Worm (Caenorhabditis elegans) whole organism, young adult: Measurements from ENCODE around the gene pqn-16.

Source experiments
- B0035.1 ChIP-seq: sonication (generic microtip); optimal IDR thresholded peaks from 2 replicates; lab custom pipeline; 2016; ENCODE audit warnings: missing genetic modification characterization, mild to moderate bottlenecking, missing compliant biosample characterization, missing genotype, missing genetic modification reagents
- C06A6.2 ChIP-seq: fragments of 200-800 bp; sonication (Bioruptor generic); conservative IDR thresholded peaks from 2 replicates; pipeline ENCODE4 v1.3.6; 2022; ENCODE audit warnings: missing genetic modification characterization, missing compliant biosample characterization
- C17E4.6 ChIP-seq: fragments of 200-800 bp; sonication (Bioruptor generic); IDR thresholded peaks from 2 replicates; pipeline ENCODE4 v1.3.6; 2022; ENCODE audit warnings: missing genetic modification reagents, missing genetic modification characterization, missing compliant biosample characterization
- F39B2.1 ChIP-seq: fragments of 200-800 bp; sonication (Bioruptor generic); IDR thresholded peaks from 2 replicates; pipeline ENCODE4 v1.3.6; 2022; ENCODE audit warnings: missing genetic modification reagents, missing genetic modification characterization, missing compliant biosample characterization
- F49E8.2 ChIP-seq: sonication (generic microtip); optimal IDR thresholded peaks from 3 replicates; lab custom pipeline; 2017; ENCODE audit warnings: missing genetic modification characterization, mild to moderate bottlenecking, missing compliant biosample characterization, antibody characterized with exemption, moderate library complexity; ENCODE audit not compliant: insufficient read depth
- F52B5.7 ChIP-seq: sonication (generic microtip); optimal IDR thresholded peaks from 2 replicates; lab custom pipeline; 2016; ENCODE audit warnings: mild to moderate bottlenecking, missing genetic modification characterization, missing compliant biosample characterization
- K12H6.12 ChIP-seq: fragments of 200-800 bp; sonication (Bioruptor generic); optimal IDR thresholded peaks from 2 replicates; lab custom pipeline; 2018; ENCODE audit warnings: mild to moderate bottlenecking, missing genetic modification characterization, missing compliant biosample characterization
- ama-1 ChIP-seq, 3 experiments: fragments of 150-350 bp in 1 of 3; sonication (generic microtip) in 2 of 3; optimal IDR thresholded peaks; 2 replicates each; lab custom pipeline; 2014 to 2018; ENCODE audit warnings: missing biosample characterization in 2 of 3, missing genetic modification characterization in 2 of 3, missing genetic modification reagents in 2 of 3
- bed-2 ChIP-seq: fragments of 200-800 bp; sonication (Bioruptor generic); IDR thresholded peaks from 2 replicates; pipeline ENCODE4 v1.3.6; 2022; ENCODE audit warnings: missing genetic modification reagents, missing genetic modification characterization, missing compliant biosample characterization
- cebp-1 ChIP-seq, 2 experiments: fragments of 200-800 bp in 1 of 2; sonication (Bioruptor generic) in 1 of 2; sonication (generic microtip) in 1 of 2; IDR thresholded peaks in 1 of 2; optimal IDR thresholded peaks in 1 of 2; 2 replicates each; pipeline versions ENCODE4 v1.3.6 to Lab custom; 2017 to 2022; ENCODE audit warnings: missing compliant biosample characterization in 2 of 2, missing genetic modification characterization in 2 of 2, mild to moderate bottlenecking in 1 of 2, missing genetic modification reagents in 1 of 2, moderate library complexity in 1 of 2
- ceh-58 ChIP-seq: fragments of 200-800 bp; sonication (Bioruptor generic); IDR thresholded peaks from 2 replicates; pipeline ENCODE4 v1.3.6; 2022; ENCODE audit warnings: missing genetic modification characterization, missing compliant biosample characterization
- dpff-1 ChIP-seq: sonication (generic microtip); optimal IDR thresholded peaks from 2 replicates; lab custom pipeline; 2017; ENCODE audit warnings: mild to moderate bottlenecking, missing genetic modification characterization, missing compliant biosample characterization
- egl-44 ChIP-seq: fragments of 200-800 bp; sonication (Bioruptor generic); IDR thresholded peaks from 2 replicates; pipeline ENCODE4 v1.3.6; 2022; ENCODE audit warnings: missing genetic modification reagents, missing genetic modification characterization, missing compliant biosample characterization
- egrh-3 ChIP-seq: fragments of 200-800 bp; sonication (Bioruptor generic); IDR thresholded peaks from 2 replicates; pipeline ENCODE4 v1.3.6; 2022; ENCODE audit warnings: missing genetic modification reagents, missing genetic modification characterization, missing compliant biosample characterization
- hmg-1.2 ChIP-seq: fragments of 200-800 bp; sonication (Bioruptor generic); IDR thresholded peaks from 2 replicates; pipeline ENCODE4 v1.3.6; 2022; ENCODE audit warnings: missing genetic modification reagents, missing genetic modification characterization, missing compliant biosample characterization
- hmg-20 ChIP-seq: fragments of 200-800 bp; sonication (Bioruptor generic); IDR thresholded peaks from 2 replicates; pipeline ENCODE4 v1.3.6; 2022; ENCODE audit warnings: missing genetic modification reagents, missing genetic modification characterization, missing compliant biosample characterization
- hsf-1 ChIP-seq: fragments of 200-800 bp; sonication (Bioruptor generic); IDR thresholded peaks from 2 replicates; pipeline ENCODE4 v1.3.6; 2022; ENCODE audit warnings: missing genetic modification reagents, missing genetic modification characterization, missing compliant biosample characterization
- let-607 ChIP-seq, 2 experiments: fragments of 200-800 bp in 1 of 2; sonication (Bioruptor generic) in 1 of 2; sonication (generic microtip) in 1 of 2; optimal IDR thresholded peaks; 2 replicates each; lab custom pipeline; 2016 to 2018; ENCODE audit warnings: mild to moderate bottlenecking in 2 of 2, missing compliant biosample characterization in 2 of 2, missing genetic modification characterization in 2 of 2, moderate library complexity in 2 of 2, missing genotype in 1 of 2
- lin-54 ChIP-seq: fragments of 200-800 bp; sonication (Bioruptor generic); optimal IDR thresholded peaks from 2 replicates; lab custom pipeline; 2018; ENCODE audit warnings: mild to moderate bottlenecking, missing genetic modification characterization, missing compliant biosample characterization
- lsy-27 ChIP-seq: sonication (generic microtip); optimal IDR thresholded peaks from 2 replicates; lab custom pipeline; 2017; ENCODE audit warnings: missing genetic modification characterization, mild to moderate bottlenecking, missing compliant biosample characterization, antibody characterized with exemption, missing genotype, borderline replicate concordance; ENCODE audit not compliant: insufficient read depth
- madf-6 ChIP-seq: fragments of 200-800 bp; sonication (Bioruptor generic); IDR thresholded peaks from 2 replicates; pipeline ENCODE4 v1.3.6; 2022; ENCODE audit warnings: missing genetic modification reagents, missing genetic modification characterization, missing compliant biosample characterization
- nfya-1 ChIP-seq: sonication (generic microtip); optimal IDR thresholded peaks from 2 replicates; lab custom pipeline; 2017; ENCODE audit warnings: antibody characterized with exemption, missing compliant biosample characterization, missing genetic modification characterization, borderline replicate concordance; ENCODE audit not compliant: insufficient read depth
- nfyb-1 ChIP-seq: fragments of 200-800 bp; sonication (Bioruptor generic); IDR thresholded peaks from 2 replicates; pipeline ENCODE4 v1.3.6; 2022; ENCODE audit warnings: missing genetic modification reagents, missing genetic modification characterization, missing compliant biosample characterization
- nhr-120 ChIP-seq: fragments of 200-800 bp; sonication (Bioruptor generic); IDR thresholded peaks from 2 replicates; pipeline ENCODE4 v1.3.6; 2022; ENCODE audit warnings: missing genetic modification characterization, missing compliant biosample characterization
- nhr-27 ChIP-seq: fragments of 200-800 bp; sonication (Bioruptor generic); optimal IDR thresholded peaks from 2 replicates; lab custom pipeline; 2018; ENCODE audit warnings: mild to moderate bottlenecking, missing genetic modification characterization, moderate library complexity, missing compliant biosample characterization
- pbrm-1 ChIP-seq: fragments of 200-800 bp; sonication (Bioruptor generic); IDR thresholded peaks from 2 replicates; pipeline ENCODE4 v1.3.6; 2022; ENCODE audit warnings: missing genetic modification reagents, missing genetic modification characterization, missing compliant biosample characterization
- rcor-1 ChIP-seq: fragments of 200-800 bp; sonication (Bioruptor generic); IDR thresholded peaks from 2 replicates; pipeline ENCODE4 v1.3.6; 2022; ENCODE audit warnings: missing genetic modification reagents, missing genetic modification characterization, missing compliant biosample characterization
- snpc-1.1 ChIP-seq: sonication (generic microtip); optimal IDR thresholded peaks from 2 replicates; lab custom pipeline; 2017; ENCODE audit warnings: missing genetic modification characterization, mild to moderate bottlenecking, missing compliant biosample characterization, antibody characterized with exemption, moderate library complexity, missing genotype, missing genetic modification reagents; ENCODE audit not compliant: insufficient read depth
- somi-1 ChIP-seq: fragments of 200-800 bp; sonication (Bioruptor generic); optimal IDR thresholded peaks from 2 replicates; lab custom pipeline; 2018; ENCODE audit warnings: mild to moderate bottlenecking, missing genetic modification characterization, missing compliant biosample characterization
- xnd-1 ChIP-seq: sonication (generic microtip); optimal IDR thresholded peaks from 2 replicates; lab custom pipeline; 2016; ENCODE audit warnings: missing genotype, missing genetic modification reagents, missing genetic modification characterization, missing compliant biosample characterization
- ztf-25 ChIP-seq: fragments of 200-800 bp; sonication (Bioruptor generic); IDR thresholded peaks from 2 replicates; pipeline ENCODE4 v1.3.6; 2022; ENCODE audit warnings: missing genetic modification reagents, missing genetic modification characterization, missing compliant biosample characterization

The pqn-16 gene

ce11 chrV:9127773-9128172 is 46.1 kb upstream of the pqn-16 start, which contains the start of gene F21C10.3:
Gene F21C10.3, plus strand, starts transcription at chrV:9128073.
- TF ChIP-seq egl-44 (GFP tag; lab: Robert Waterston, UW) (no peak), K12H6.12 (tag; lab: Kevin White, UChicago) (no peak), C06A6.2 (GFP tag; lab: Robert Waterston, UW) (no peak), somi-1 (GFP tag; lab: Kevin White, UChicago) (no peak), lsy-27 (tag; lab: Kevin White, UChicago) (no peak), lin-54 (GFP tag; lab: Kevin White, UChicago) (no peak), F39B2.1 (no peak), pbrm-1 (GFP tag; lab: Robert Waterston, UW) (no peak), let-607 (tag; optimal IDR thresholded peaks at IDR 0.05; lab: Kevin White, UChicago) (no peak), ama-1 (optimal IDR thresholded peaks at IDR 0.05; lab: Kevin White, UChicago) (no peak), ama-1 (GFP tag; optimal IDR thresholded peaks at IDR 0.05; lab: Kevin White, UChicago) (no peak), F52B5.7 (tag; lab: Kevin White, UChicago) (no peak), B0035.1 (no peak), F49E8.2 (tag; lab: Kevin White, UChicago) (no peak), C17E4.6 (GFP tag; lab: Robert Waterston, UW) (no peak)

ce11 chrV:9128562-9128961 is 45.3 kb upstream of the pqn-16 start:
- TF ChIP-seq hmg-1.2 (GFP tag; lab: Robert Waterston, UW) (peak; percentile 73; the same call in 1 of the 2 replicates), rcor-1 (GFP tag; lab: Robert Waterston, UW) (no peak), egrh-3 (GFP tag; lab: Robert Waterston, UW) (no peak), cebp-1 (GFP tag; IDR thresholded peaks at IDR 0.05; lab: Robert Waterston, UW) (peak; percentile 71; the same call in 1 of the 2 replicates), cebp-1 (tag; optimal IDR thresholded peaks at IDR 0.05; lab: Kevin White, UChicago) (peak; percentile 92), nfyb-1 (GFP tag; lab: Robert Waterston, UW) (0 out of 2 replicates have a peak, but pooled peaks have one; percentile 9)

- TF ChIP-seq B0035.1, result no peak
Measured at ce11 chrV:9130766-9131165, 43.1 kb upstream of the pqn-16 start, which contains the start of gene F21C10.19. Gene F21C10.19, plus strand, starts transcription at chrV:9131066.

DNA sequence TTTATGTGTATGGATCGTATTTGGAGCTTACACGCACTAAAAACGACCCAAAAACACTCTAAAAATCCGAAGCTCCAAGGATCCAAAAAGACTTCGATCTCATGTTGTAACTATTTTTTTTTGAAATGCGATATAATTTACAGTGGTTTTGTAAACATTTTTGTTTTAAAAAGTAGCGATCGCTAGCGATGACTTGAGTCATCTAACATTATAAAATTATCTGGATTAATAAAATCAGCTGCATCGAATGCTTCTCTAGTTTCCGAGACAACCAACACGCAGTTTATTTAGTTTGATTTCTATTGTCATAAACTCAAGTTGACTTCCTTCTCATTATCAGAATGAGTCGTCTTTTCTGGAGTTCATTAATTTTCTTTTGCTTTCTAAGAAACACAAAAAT is 41.8 kb upstream of the pqn-16 start, which contains the start of gene F21C10.1:
Gene F21C10.1 (plus strand): TSS at position 301 of the 400 bp plus-strand sequence.
- TF ChIP-seq nhr-120 (GFP tag; lab: Robert Waterston, UW) (no peak), hmg-20 (GFP tag; lab: Robert Waterston, UW) (no peak), nhr-27 (tag; lab: Kevin White, UChicago) (no peak), ztf-25 (no peak), snpc-1.1 (no peak), madf-6 (no peak), ceh-58 (no peak), nfya-1 (tag; lab: Kevin White, UChicago) (no peak), hsf-1 (no peak), dpff-1 (no peak), xnd-1 (no peak), C17E4.6 (GFP tag; lab: Robert Waterston, UW) (no peak), bed-2 (GFP tag; lab: Robert Waterston, UW) (no peak)
